Worm (Caenorhabditis elegans): ENCODE measurements around the gene bath-4.

bath-4 gene

DNA sequence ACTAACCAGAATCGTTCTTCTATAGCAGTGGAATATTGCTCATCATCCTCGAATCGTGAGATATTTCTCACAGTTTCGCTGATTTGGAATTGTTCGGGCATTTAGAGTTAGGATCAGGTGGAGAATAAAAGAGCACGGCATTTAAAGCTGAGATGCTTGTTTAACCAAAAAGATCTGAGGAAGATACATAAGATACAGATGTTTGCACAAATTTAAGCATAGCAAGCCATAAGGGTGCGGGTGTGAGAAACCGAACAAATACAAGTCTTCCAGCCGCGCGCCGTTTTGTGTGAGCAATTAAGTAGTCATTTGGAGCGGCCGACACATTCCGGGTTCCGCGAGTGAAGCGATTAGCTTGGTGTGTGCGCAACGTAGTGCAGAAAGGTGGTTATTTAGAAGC lies 31.4 kb downstream of the bath-4 start, which contains the start of gene math-7:
Gene math-7, minus strand, starts transcription at position 101 of the 400 bp plus-strand sequence.
- TF ChIP-seq ces-1 (GFP tag; optimal IDR thresholded peaks at IDR 0.05): no peak
- TF ChIP-seq nhr-28 (tag; optimal IDR thresholded peaks at IDR 0.05): no peak
- no peak for TF ChIP-seq drap-1 (GFP tag; optimal IDR thresholded peaks at IDR 0.05)
- no peak for TF ChIP-seq ham-2 (GFP tag; optimal IDR thresholded peaks at IDR 0.05)
- no peak for TF ChIP-seq bed-3 (GFP tag; optimal IDR thresholded peaks at IDR 0.05)
- no peak for TF ChIP-seq unc-120 (tag; optimal IDR thresholded peaks at IDR 0.05; ENCODE audit: poor library complexity, severe bottlenecking)
- TF ChIP-seq ceh-43 (GFP tag; optimal IDR thresholded peaks at IDR 0.05): no peak
- no peak for TF ChIP-seq cnd-1 (tag; optimal IDR thresholded peaks at IDR 0.05)
- no peak for TF ChIP-seq pha-4 (tag; optimal IDR thresholded peaks at IDR 0.05)
- TF ChIP-seq elt-1 (tag; optimal IDR thresholded peaks at IDR 0.05; ENCODE audit: borderline replicate concordance, insufficient read depth): no peak
- TF ChIP-seq mls-2 (tag; optimal IDR thresholded peaks at IDR 0.05): no peak
- TF ChIP-seq ceh-83 (GFP tag; optimal IDR thresholded peaks at IDR 0.05): no peak
- no peak for TF ChIP-seq nhr-2 (tag; optimal IDR thresholded peaks at IDR 0.05)
- TF ChIP-seq ceh-39 (tag; optimal IDR thresholded peaks at IDR 0.05): no peak
- TF ChIP-seq lin-32 (GFP tag; optimal IDR thresholded peaks at IDR 0.05): no peak

DNA sequence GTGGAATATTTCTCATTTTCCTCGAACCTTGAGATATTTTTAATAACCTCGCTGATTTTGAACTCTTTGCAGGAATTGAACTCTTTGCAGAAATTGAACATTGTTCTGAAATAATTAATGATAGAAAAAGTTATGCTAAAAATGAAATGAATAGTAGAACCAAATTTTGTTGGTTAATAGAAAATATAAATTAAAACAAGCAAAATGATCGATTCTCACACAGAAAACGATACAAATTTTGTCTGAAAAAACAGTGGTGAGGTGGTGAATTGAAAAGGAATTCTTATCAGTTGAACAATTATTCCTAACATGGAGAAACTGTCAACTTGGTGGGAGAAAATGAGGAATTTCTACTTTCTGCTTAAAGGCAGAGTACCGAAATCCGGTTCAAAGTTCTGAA lies 33.1 kb downstream of the bath-4 start, which contains the start of gene math-6:
Gene math-6, minus strand, starts transcription at position 101 of the 400 bp plus-strand sequence.
- TF ChIP-seq unc-62 (GFP tag; optimal IDR thresholded peaks at IDR 0.05) (no peak), drap-1 (GFP tag; optimal IDR thresholded peaks at IDR 0.05) (no peak), nhr-28 (tag; optimal IDR thresholded peaks at IDR 0.05) (no peak), tbx-8 (GFP tag; optimal IDR thresholded peaks at IDR 0.05) (no peak), cnd-1 (tag; optimal IDR thresholded peaks at IDR 0.05) (no peak)

DNA sequence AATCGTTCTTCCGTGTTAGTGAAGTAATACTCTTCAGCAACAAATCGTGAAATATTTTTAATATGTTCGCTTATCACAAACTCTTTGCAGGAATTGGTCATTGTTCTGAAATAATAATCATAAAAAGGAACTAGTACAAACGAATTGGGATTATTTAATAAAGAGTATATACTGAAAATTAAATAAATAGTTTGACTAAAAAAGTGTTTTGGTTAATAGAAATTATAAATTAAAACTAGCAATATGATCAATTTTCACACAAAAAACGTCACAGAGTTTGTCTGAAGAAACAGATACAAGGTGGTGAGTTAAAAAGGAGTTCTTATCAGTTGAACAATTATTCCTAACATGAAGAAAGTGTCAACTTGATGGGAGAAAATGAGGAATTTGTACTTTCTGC lies 35.1 kb downstream of the bath-4 start, which contains the start of gene math-5:
Gene math-5, minus strand, starts transcription at position 101 of the 400 bp plus-strand sequence.
- no peak for TF ChIP-seq ceh-83 (GFP tag; optimal IDR thresholded peaks at IDR 0.05)
- no peak for TF ChIP-seq M03D4.4 (tag; optimal IDR thresholded peaks at IDR 0.05)
- TF ChIP-seq zip-8 (tag; optimal IDR thresholded peaks at IDR 0.05): no peak
- TF ChIP-seq nhr-237 (tag; optimal IDR thresholded peaks at IDR 0.05): no peak
- no peak for TF ChIP-seq unc-39 (tag; optimal IDR thresholded peaks at IDR 0.05)
- no peak for TF ChIP-seq tbx-8 (GFP tag; optimal IDR thresholded peaks at IDR 0.05)
- no peak for TF ChIP-seq lsy-2 (tag; optimal IDR thresholded peaks at IDR 0.05)
- no peak for TF ChIP-seq nhr-2 (tag; optimal IDR thresholded peaks at IDR 0.05)
- no peak for TF ChIP-seq blmp-1 (tag; optimal IDR thresholded peaks at IDR 0.05)
- TF ChIP-seq elt-3 (tag; optimal IDR thresholded peaks at IDR 0.05): no peak

DNA sequence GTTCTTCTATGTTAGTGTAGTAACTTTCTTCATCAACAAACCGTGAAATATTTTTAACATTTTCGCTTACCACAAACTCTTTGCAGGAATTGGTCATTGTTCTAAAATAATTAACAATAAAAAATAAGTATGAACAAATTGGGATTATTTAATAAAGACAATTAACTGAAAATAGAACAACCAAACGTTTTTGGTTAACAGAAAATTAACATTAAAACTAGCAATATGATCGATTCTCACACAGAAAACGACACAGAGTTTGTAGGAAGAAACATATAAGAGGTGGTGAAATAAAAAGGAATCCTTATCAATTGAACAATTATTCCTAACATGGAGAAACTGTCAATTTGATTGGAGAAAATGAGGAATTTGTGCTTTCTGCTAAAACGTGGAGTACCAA lies 39.1 kb downstream of the bath-4 start, which contains the start of gene math-16:
Gene math-16, minus strand, starts transcription at position 101 of the 400 bp plus-strand sequence.
- TF ChIP-seq nhr-12 (tag; optimal IDR thresholded peaks at IDR 0.05): no peak
- TF ChIP-seq mls-2 (tag; optimal IDR thresholded peaks at IDR 0.05): no peak
- TF ChIP-seq zip-8 (tag; optimal IDR thresholded peaks at IDR 0.05): no peak
- no peak for TF ChIP-seq sem-2 (GFP tag; optimal IDR thresholded peaks at IDR 0.05)
- TF ChIP-seq nhr-237 (tag; optimal IDR thresholded peaks at IDR 0.05): no peak
- no peak for TF ChIP-seq unc-120 (tag; optimal IDR thresholded peaks at IDR 0.05; ENCODE audit: poor library complexity, severe bottlenecking)

DNA sequence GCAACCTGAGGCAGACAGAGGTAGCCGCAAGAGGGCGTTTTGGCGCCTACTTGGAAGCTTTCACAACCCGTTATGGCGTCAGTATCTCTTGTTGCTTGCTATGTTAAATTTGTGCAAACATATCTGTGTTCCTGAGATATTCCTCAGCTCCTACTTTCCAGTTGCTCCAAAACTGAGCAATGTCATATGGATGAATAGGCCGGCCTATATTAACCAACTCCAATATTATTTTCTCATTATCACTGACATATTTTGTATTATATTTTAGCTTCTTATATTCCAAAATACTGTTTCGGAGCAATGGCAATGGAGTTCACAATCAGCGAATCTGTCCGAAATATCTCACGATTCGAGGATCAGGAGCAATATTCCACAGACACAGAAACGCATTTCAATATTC lies 42.1 kb downstream of the bath-4 start, which contains the start of gene math-13:
Gene math-13, plus strand, starts transcription at position 301 of the 400 bp plus-strand sequence.
- TF ChIP-seq elt-1 (tag; optimal IDR thresholded peaks at IDR 0.05; ENCODE audit: borderline replicate concordance, insufficient read depth) (no peak), unc-62 (GFP tag; optimal IDR thresholded peaks at IDR 0.05) (no peak), cnd-1 (tag; optimal IDR thresholded peaks at IDR 0.05) (no peak), blmp-1 (tag; optimal IDR thresholded peaks at IDR 0.05) (no peak), hlh-1 (tag; optimal IDR thresholded peaks at IDR 0.05) (no peak), lsy-2 (tag; optimal IDR thresholded peaks at IDR 0.05) (no peak), lin-13 (tag; optimal IDR thresholded peaks at IDR 0.05) (no peak), ham-2 (GFP tag; optimal IDR thresholded peaks at IDR 0.05) (no peak), snpc-4 (tag; optimal IDR thresholded peaks at IDR 0.05) (no peak), ztf-11 (tag; optimal IDR thresholded peaks at IDR 0.05) (no peak), drap-1 (GFP tag; optimal IDR thresholded peaks at IDR 0.05) (no peak), nhr-76 (tag; optimal IDR thresholded peaks at IDR 0.05) (no peak), mab-5 (tag; optimal IDR thresholded peaks at IDR 0.05) (no peak), elt-3 (tag; optimal IDR thresholded peaks at IDR 0.05) (no peak), unc-120 (tag; optimal IDR thresholded peaks at IDR 0.05; ENCODE audit: poor library complexity, severe bottlenecking) (no peak), ceh-43 (GFP tag; optimal IDR thresholded peaks at IDR 0.05) (no peak), M03D4.4 (tag; optimal IDR thresholded peaks at IDR 0.05) (no peak), tbx-8 (GFP tag; optimal IDR thresholded peaks at IDR 0.05) (no peak), sem-2 (GFP tag; optimal IDR thresholded peaks at IDR 0.05) (no peak), flh-1 (GFP tag; optimal IDR thresholded peaks at IDR 0.05) (no peak)
